Worm (Caenorhabditis elegans): ENCODE data around the gene mocs-1.

The mocs-1 gene

DNA sequence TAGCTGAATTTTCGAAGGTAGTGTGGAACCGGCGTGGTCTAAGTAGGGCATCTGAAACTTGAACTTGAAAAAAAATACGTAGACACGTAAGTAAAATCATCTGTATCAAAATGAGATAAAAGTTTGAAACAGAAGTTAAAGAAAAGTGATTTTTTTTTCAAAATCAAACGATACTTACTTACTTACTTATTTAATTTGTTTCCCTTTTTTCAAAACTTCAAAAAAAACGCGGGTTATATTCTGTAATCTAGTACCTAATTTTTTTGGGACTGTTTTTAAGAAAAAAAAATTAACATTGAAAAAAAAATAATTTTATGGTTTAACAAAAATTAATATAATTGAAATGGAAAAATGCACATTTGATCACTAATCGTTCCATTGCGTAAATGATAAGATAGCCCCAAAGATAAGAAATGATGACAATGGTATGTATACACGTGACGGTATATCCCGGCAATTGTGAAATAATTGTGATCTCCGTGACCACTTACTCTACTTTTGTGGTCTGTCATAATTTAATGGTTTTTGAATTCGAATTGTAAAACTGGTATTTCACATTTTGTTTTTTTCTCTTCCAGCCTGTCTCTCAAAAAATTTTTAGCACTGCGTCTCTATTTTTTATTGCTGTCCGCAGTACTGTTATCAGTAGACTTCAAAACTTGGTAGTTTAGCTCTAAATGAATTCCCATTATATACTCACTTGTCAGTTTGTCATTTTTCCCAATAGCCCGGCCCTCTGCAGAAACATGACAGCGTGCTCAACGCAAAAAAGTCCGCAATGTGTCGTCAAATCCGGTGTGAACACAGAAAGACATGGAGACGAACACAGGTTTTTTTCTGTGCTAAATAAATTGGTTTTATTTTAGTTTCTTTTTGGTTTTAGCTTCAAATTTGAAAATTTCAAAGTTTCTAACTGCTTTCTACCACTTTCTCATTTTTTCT is at the start of gene mocs-1:
TSS of gene mocs-1 (minus strand) at position 51 of the 942 bp plus-strand sequence.
- TF ChIP-seq skn-1 (tag; optimal IDR thresholded peaks at IDR 0.05) (peak; percentile 87), nhr-47 (tag; optimal IDR thresholded peaks at IDR 0.05) (peak; percentile 28), mep-1 (tag; optimal IDR thresholded peaks at IDR 0.05) (peak; percentile 5), nhr-71 (tag; optimal IDR thresholded peaks at IDR 0.05) (peak; percentile 30), dsc-1 (tag; optimal IDR thresholded peaks at IDR 0.05) (no peak), efl-1 (optimal IDR thresholded peaks at IDR 0.05) (no peak), efl-1 (GFP tag; optimal IDR thresholded peaks at IDR 0.05 in 1 of 2) (peak in 1 of 2 experiments; percentile 30), C04F5.9 (tag; optimal IDR thresholded peaks at IDR 0.05) (no peak), nhr-20 (tag; optimal IDR thresholded peaks at IDR 0.05) (peak; percentile 28), lin-14 (GFP tag; optimal IDR thresholded peaks at IDR 0.05) (peak; percentile 44), lsy-2 (tag; optimal IDR thresholded peaks at IDR 0.05) (peak in 1 of 2 experiments; percentile 30), F16B12.6 (tag; optimal IDR thresholded peaks at IDR 0.05) (peak; percentile 84), nhr-85 (tag) (peak; percentile 62), elt-2 (tag; optimal IDR thresholded peaks at IDR 0.05) (peak; percentile 66), grh-1 (GFP tag; IDR thresholded peaks at IDR 0.05) (peak; percentile 50), dpl-1 (GFP tag; optimal IDR thresholded peaks at IDR 0.05) (peak in 1 of 3 experiments; percentile 35), snu-23 (GFP tag; optimal IDR thresholded peaks at IDR 0.05) (peak; percentile 48), blmp-1 (tag; optimal IDR thresholded peaks at IDR 0.05) (no peak), irx-1 (tag; optimal IDR thresholded peaks at IDR 0.05) (peak; percentile 18), elt-3 (tag; optimal IDR thresholded peaks at IDR 0.05) (peak in 1 of 6 experiments; percentile 42), fkh-8 (tag; optimal IDR thresholded peaks at IDR 0.05) (no peak)

DNA sequence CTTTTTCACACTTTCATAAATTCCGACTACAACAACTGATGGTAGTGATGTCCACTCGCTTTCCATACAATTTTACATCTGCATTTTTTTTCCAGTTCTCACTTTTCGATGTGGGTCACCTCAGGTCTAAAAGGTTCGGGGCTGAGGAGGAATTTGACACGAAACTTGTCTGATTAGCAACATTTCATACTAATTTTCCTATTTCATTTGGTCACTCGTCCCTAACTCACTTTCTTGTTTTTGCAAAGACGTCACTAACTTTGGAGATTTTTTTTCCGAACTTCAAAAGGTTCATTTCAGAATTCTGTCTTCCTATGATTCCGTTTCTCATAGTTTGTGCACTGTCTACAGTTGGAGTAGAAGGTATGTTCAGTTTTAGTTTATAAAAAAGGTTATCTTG is 47.2 kb upstream of the mocs-1 start, which contains the start of gene H13N06.2:
TSS of gene H13N06.2 (plus strand) at position 301 of the 400 bp plus-strand sequence.
- TF ChIP-seq alr-1 (tag; optimal IDR thresholded peaks at IDR 0.05; ENCODE audit: borderline replicate concordance) (no peak), lin-14 (GFP tag; optimal IDR thresholded peaks at IDR 0.05) (no peak), nhr-237 (tag; optimal IDR thresholded peaks at IDR 0.05) (no peak), skn-1 (tag; optimal IDR thresholded peaks at IDR 0.05) (no peak), unc-30 (tag; optimal IDR thresholded peaks at IDR 0.05) (no peak), ceh-8 (GFP tag; optimal IDR thresholded peaks at IDR 0.05) (no peak), nhr-28 (tag; optimal IDR thresholded peaks at IDR 0.05) (no peak), ceh-82 (tag; optimal IDR thresholded peaks at IDR 0.05) (no peak), nhr-20 (tag; optimal IDR thresholded peaks at IDR 0.05) (no peak), fos-1 (tag; optimal IDR thresholded peaks at IDR 0.05) (no peak), dsc-1 (tag; optimal IDR thresholded peaks at IDR 0.05) (no peak), Y116A8C.19 (tag; optimal IDR thresholded peaks at IDR 0.05; ENCODE audit: borderline replicate concordance) (no peak), unc-98 (GFP tag; IDR thresholded peaks at IDR 0.05) (no peak), ama-1 (optimal IDR thresholded peaks at IDR 0.05) (no peak), nhr-19 (GFP tag; conservative IDR thresholded peaks at IDR 0.05) (no peak), pax-3 (tag; optimal IDR thresholded peaks at IDR 0.05) (no peak), hlh-4 (tag; optimal IDR thresholded peaks at IDR 0.05) (no peak)

DNA sequence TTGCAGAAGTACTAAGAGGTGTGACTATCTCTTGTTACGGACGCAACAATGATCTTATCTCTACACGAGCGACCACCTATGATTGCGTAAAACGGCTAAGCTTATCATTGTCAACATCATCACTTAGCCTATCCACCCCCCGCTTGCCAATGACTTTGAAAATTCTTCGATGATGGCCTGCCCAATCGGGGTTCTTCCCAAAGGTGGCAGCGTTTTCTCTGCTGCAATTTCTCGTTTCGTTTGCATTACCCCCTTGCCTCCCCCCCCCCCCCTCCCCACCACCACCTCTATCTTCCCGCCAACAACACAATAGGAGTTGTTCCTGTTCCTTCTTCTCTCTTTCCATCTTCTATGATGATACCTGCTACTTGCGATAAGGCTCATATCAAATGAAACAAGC is 46.6 kb upstream of the mocs-1 start:
- TF ChIP-seq sox-4 (tag; optimal IDR thresholded peaks at IDR 0.05) (no peak), unc-130 (tag; optimal IDR thresholded peaks at IDR 0.05) (no peak), elt-2 (tag; optimal IDR thresholded peaks at IDR 0.05) (no peak), lin-14 (GFP tag; optimal IDR thresholded peaks at IDR 0.05) (peak; percentile 25), skn-1 (tag; optimal IDR thresholded peaks at IDR 0.05) (no peak), efl-1 (optimal IDR thresholded peaks at IDR 0.05) (no peak), efl-1 (GFP tag; optimal IDR thresholded peaks at IDR 0.05 in 1 of 2) (peak in 1 of 2 experiments; percentile 27), ceh-8 (GFP tag; optimal IDR thresholded peaks at IDR 0.05) (no peak), dpl-1 (GFP tag; optimal IDR thresholded peaks at IDR 0.05) (no peak), dsc-1 (tag; optimal IDR thresholded peaks at IDR 0.05) (no peak), C34B4.2 (tag; optimal IDR thresholded peaks at IDR 0.05) (no peak), nhr-85 (tag) (peak; percentile 3), unc-86 (tag; optimal IDR thresholded peaks at IDR 0.05) (no peak)

All from whole organism, L1 larva.